Fruit fly (Drosophila melanogaster) whole organism, embryonic: ENCODE results near the gene CG43346.
A peak's percentile ranks its signal among the peaks of the same experiment; 100 is the strongest.

ENCODE experiments used
- ATbp ChIP-seq: fragments of 200-800 bp; sonication (Bioruptor generic); optimal IDR thresholded peaks from 2 replicates; lab custom pipeline; 2017; ENCODE audit warnings: missing biosample characterization, mild to moderate bottlenecking, missing genetic modification characterization, missing genetic modification reagents
- Asciz ChIP-seq: fragments of 200-800 bp; sonication (Bioruptor generic); optimal IDR thresholded peaks from 2 replicates; lab custom pipeline; 2017; ENCODE audit warnings: missing biosample characterization, mild to moderate bottlenecking, missing genetic modification characterization, missing genetic modification reagents
- Atf-2 ChIP-seq: fragments of 200-800 bp; sonication (Bioruptor generic); optimal IDR thresholded peaks from 2 replicates; lab custom pipeline; 2016; ENCODE audit warnings: missing biosample characterization, missing genetic modification characterization
- Awh ChIP-seq: fragments of 200-800 bp; sonication (Bioruptor generic); IDR thresholded peaks from 2 replicates; pipeline ENCODE4, ENCODE4 v1.3.6; 2022; ENCODE audit warnings: missing biosample characterization, missing genetic modification characterization
- Blimp-1 ChIP-seq: fragments of 200-800 bp; sonication (Bioruptor generic); optimal IDR thresholded peaks from 3 replicates; lab custom pipeline; 2018; ENCODE audit warnings: missing biosample characterization, missing genetic modification characterization, mild to moderate bottlenecking, moderate library complexity, missing genetic modification reagents
- Bteb2 ChIP-seq: fragments of 200-800 bp; sonication (Bioruptor generic); optimal IDR thresholded peaks from 2 replicates; lab custom pipeline; 2016; ENCODE audit warnings: missing biosample characterization, missing genetic modification characterization
- CG10654 ChIP-seq: fragments of 200-800 bp; sonication (Bioruptor generic); optimal IDR thresholded peaks from 2 replicates; lab custom pipeline; 2016; ENCODE audit warnings: missing biosample characterization, missing genetic modification characterization
- CG12942 ChIP-seq: fragments of 200-800 bp; sonication (Bioruptor generic); optimal IDR thresholded peaks from 3 replicates; lab custom pipeline; 2016; ENCODE audit warnings: missing biosample characterization, missing genetic modification characterization
- CG13894 ChIP-seq: fragments of 200-800 bp; sonication (Bioruptor generic); optimal IDR thresholded peaks from 3 replicates; lab custom pipeline; 2018; ENCODE audit warnings: missing biosample characterization, mild to moderate bottlenecking, missing genetic modification characterization, moderate library complexity
- CG14667 ChIP-seq: fragments of 200-800 bp; sonication (Bioruptor generic); IDR thresholded peaks from 2 replicates; pipeline ENCODE4 v1.3.6; 2022; ENCODE audit warnings: missing biosample characterization, missing genetic modification characterization
- CG15601 ChIP-seq: fragments of 200-800 bp; sonication (Bioruptor generic); optimal IDR thresholded peaks from 3 replicates; lab custom pipeline; 2019; ENCODE audit warnings: missing biosample characterization, mild to moderate bottlenecking, missing genetic modification characterization, moderate library complexity
- CG1603 ChIP-seq: fragments of 200-800 bp; sonication (Bioruptor generic); optimal IDR thresholded peaks from 2 replicates; lab custom pipeline; 2019; ENCODE audit warnings: missing biosample characterization, mild to moderate bottlenecking, missing genetic modification characterization, moderate library complexity
- CG17328 ChIP-seq: fragments of 200-800 bp; sonication (Bioruptor generic); IDR thresholded peaks from 2 replicates; pipeline ENCODE4 v1.3.6; 2022; ENCODE audit warnings: missing biosample characterization, missing genetic modification characterization
- CG18619 ChIP-seq: fragments of 200-800 bp; sonication (Bioruptor generic); optimal IDR thresholded peaks from 3 replicates; lab custom pipeline; 2017; ENCODE audit warnings: missing biosample characterization, mild to moderate bottlenecking, missing genetic modification characterization
- CG2202 ChIP-seq: fragments of 200-800 bp; sonication (Bioruptor generic); optimal IDR thresholded peaks from 2 replicates; lab custom pipeline; 2018; ENCODE audit warnings: missing biosample characterization, mild to moderate bottlenecking, missing genetic modification characterization
- CG30431 ChIP-seq: fragments of 200-800 bp; sonication (Bioruptor generic); optimal IDR thresholded peaks from 2 replicates; lab custom pipeline; 2017; ENCODE audit warnings: missing biosample characterization, missing genetic modification characterization
- CG3065 ChIP-seq: fragments of 200-800 bp; sonication (Bioruptor generic); optimal IDR thresholded peaks from 2 replicates; lab custom pipeline; 2016; ENCODE audit warnings: missing biosample characterization, missing genetic modification characterization
- CG32532 ChIP-seq: fragments of 200-800 bp; sonication (Bioruptor generic); IDR thresholded peaks from 2 replicates; pipeline ENCODE4 v1.3.6; 2022; ENCODE audit warnings: missing biosample characterization, missing genetic modification characterization
- CG32767 ChIP-seq: fragments of 200-800 bp; sonication (Bioruptor generic); IDR thresholded peaks from 2 replicates; pipeline ENCODE4 v1.3.6; 2022; ENCODE audit warnings: missing biosample characterization, missing genetic modification characterization
- CG4282 ChIP-seq: fragments of 200-800 bp; sonication (Bioruptor generic); optimal IDR thresholded peaks from 2 replicates; lab custom pipeline; 2016; ENCODE audit warnings: missing biosample characterization, missing genetic modification characterization
- CG4854 ChIP-seq: fragments of 200-800 bp; sonication (Bioruptor generic); optimal IDR thresholded peaks from 2 replicates; lab custom pipeline; 2016; ENCODE audit warnings: missing biosample characterization, missing genetic modification characterization, inconsistent platforms
- CG5245 ChIP-seq: fragments of 200-800 bp; sonication (Bioruptor generic); optimal IDR thresholded peaks from 3 replicates; lab custom pipeline; 2016; ENCODE audit warnings: missing biosample characterization, missing genetic modification characterization
- CG6854 ChIP-seq: fragments of 200-800 bp; sonication (Bioruptor generic); optimal IDR thresholded peaks from 3 replicates; lab custom pipeline; 2017; ENCODE audit warnings: missing biosample characterization, mild to moderate bottlenecking, missing genetic modification characterization
- CG9797 ChIP-seq: fragments of 200-800 bp; sonication (Bioruptor generic); optimal IDR thresholded peaks from 3 replicates; lab custom pipeline; 2018; ENCODE audit warnings: missing biosample characterization, mild to moderate bottlenecking, missing genetic modification characterization
- CoRest ChIP-seq: fragments of 200-800 bp; sonication (Bioruptor generic); optimal IDR thresholded peaks from 3 replicates; lab custom pipeline; 2018; ENCODE audit warnings: missing biosample characterization, mild to moderate bottlenecking, missing genetic modification characterization, moderate library complexity
- Dfd ChIP-seq, 2 experiments: fragments of >200 bp; optimal IDR thresholded peaks; 2 replicates each; lab custom pipeline; 2017; ENCODE audit warnings: missing biosample characterization in 2 of 2, missing genetic modification characterization in 2 of 2
- Ets97D ChIP-seq: fragments of 200-800 bp; sonication (Bioruptor generic); optimal IDR thresholded peaks from 3 replicates; lab custom pipeline; 2016; ENCODE audit warnings: missing biosample characterization, missing genetic modification characterization
- Gsc ChIP-seq: fragments of 200-800 bp; sonication (Bioruptor generic); IDR thresholded peaks from 2 replicates; pipeline ENCODE4 v1.3.6; 2022; ENCODE audit warnings: missing biosample characterization, missing genetic modification characterization
- HLH3B ChIP-seq: fragments of 200-800 bp; sonication (Bioruptor generic); IDR thresholded peaks from 2 replicates; pipeline ENCODE4 v1.3.6; 2022; ENCODE audit warnings: missing biosample characterization, missing genetic modification characterization
- HLH54F ChIP-seq: fragments of 200-800 bp; sonication (Bioruptor generic); optimal IDR thresholded peaks from 3 replicates; lab custom pipeline; 2016; ENCODE audit warnings: missing biosample characterization, missing genetic modification characterization
- Hand ChIP-seq: fragments of 200-800 bp; sonication (Bioruptor generic); optimal IDR thresholded peaks from 2 replicates; lab custom pipeline; 2017; ENCODE audit warnings: mild to moderate bottlenecking, missing biosample characterization, missing genetic modification reagents, missing genetic modification characterization
- Hey ChIP-seq: fragments of 200-800 bp; sonication (Bioruptor generic); optimal IDR thresholded peaks from 3 replicates; lab custom pipeline; 2018; ENCODE audit warnings: missing biosample characterization, mild to moderate bottlenecking, missing genetic modification characterization
- Hr39 ChIP-seq: fragments of >200 bp; optimal IDR thresholded peaks from 2 replicates; lab custom pipeline; 2017
- MBD-R2 ChIP-seq: fragments of 200-800 bp; sonication (Bioruptor generic); IDR thresholded peaks from 2 replicates; pipeline ENCODE4 v1.3.6; 2022; ENCODE audit warnings: missing biosample characterization, missing genetic modification characterization
- Mrtf ChIP-seq: fragments of 200-800 bp; sonication (Bioruptor generic); IDR thresholded peaks from 3 replicates; pipeline ENCODE4 v1.3.6; 2022; ENCODE audit warnings: missing biosample characterization, missing genetic modification characterization
- Nf-YC ChIP-seq: fragments of 200-800 bp; optimal IDR thresholded peaks from 3 replicates; lab custom pipeline; 2019; ENCODE audit warnings: missing biosample characterization, mild to moderate bottlenecking, missing genetic modification characterization, moderate library complexity
- Pdp1 ChIP-seq, 2 experiments: fragments of 200-800 bp; sonication (Bioruptor generic); optimal IDR thresholded peaks; 3 replicates each; lab custom pipeline; 2016; ENCODE audit warnings: missing biosample characterization in 2 of 2, missing genetic modification characterization in 2 of 2, mild to moderate bottlenecking in 1 of 2, moderate library complexity in 1 of 2
- Ssrp ChIP-seq: fragments of 200-800 bp; sonication (Bioruptor generic); optimal IDR thresholded peaks from 2 replicates; lab custom pipeline; 2018; ENCODE audit warnings: missing biosample characterization, mild to moderate bottlenecking, missing genetic modification characterization, moderate library complexity
- Usf ChIP-seq: fragments of 200-800 bp; sonication (Bioruptor generic); optimal IDR thresholded peaks from 2 replicates; lab custom pipeline; 2017; ENCODE audit warnings: missing genotype, missing biosample characterization, missing genetic modification characterization
- aop ChIP-seq: fragments of 200-800 bp; sonication (Bioruptor generic); IDR thresholded peaks from 2 replicates; pipeline ENCODE4 v1.3.6; 2022; ENCODE audit warnings: missing biosample characterization, missing genetic modification characterization
- cwo ChIP-seq: fragments of 200-800 bp; sonication (Bioruptor generic); optimal IDR thresholded peaks from 3 replicates; lab custom pipeline; 2017; ENCODE audit warnings: missing biosample characterization, missing genetic modification characterization, mild to moderate bottlenecking, moderate library complexity, missing genetic modification reagents
- en ChIP-seq: fragments of 200-800 bp; sonication (Bioruptor generic); optimal IDR thresholded peaks from 2 replicates; lab custom pipeline; 2016; ENCODE audit warnings: missing biosample characterization, missing genetic modification characterization
- eve ChIP-seq, 2 experiments: fragments of >200 bp; optimal IDR thresholded peaks; 2 replicates each; lab custom pipeline; 2017; ENCODE audit warnings: missing biosample characterization in 2 of 2, missing genetic modification characterization in 2 of 2
- ewg ChIP-seq: fragments of 200-800 bp; sonication (Bioruptor generic); optimal IDR thresholded peaks from 3 replicates; lab custom pipeline; 2017; ENCODE audit warnings: mild to moderate bottlenecking, missing biosample characterization, missing genetic modification reagents, missing genetic modification characterization
- grau ChIP-seq: fragments of 200-800 bp; optimal IDR thresholded peaks from 3 replicates; lab custom pipeline; 2019; ENCODE audit warnings: missing biosample characterization, mild to moderate bottlenecking, missing genetic modification characterization, moderate library complexity
- nom ChIP-seq: fragments of 200-800 bp; sonication (Bioruptor generic); optimal IDR thresholded peaks from 2 replicates; lab custom pipeline; 2017; ENCODE audit warnings: missing biosample characterization, missing genetic modification characterization, mild to moderate bottlenecking, moderate library complexity, missing genetic modification reagents
- ranshi ChIP-seq: fragments of 200-800 bp; sonication (Bioruptor generic); IDR thresholded peaks from 2 replicates; pipeline ENCODE4 v1.3.6; 2022; ENCODE audit warnings: missing biosample characterization, missing genetic modification characterization
- slp2 ChIP-seq: fragments of 200-800 bp; sonication (Bioruptor generic); optimal IDR thresholded peaks from 2 replicates; lab custom pipeline; 2016; ENCODE audit warnings: missing biosample characterization, missing genetic modification characterization
- so ChIP-seq: fragments of 200-800 bp; sonication (Bioruptor generic); IDR thresholded peaks from 3 replicates; pipeline ENCODE4 v1.3.6; 2022; ENCODE audit warnings: missing biosample characterization, missing genetic modification characterization
- stc ChIP-seq: fragments of 200-800 bp; sonication (Bioruptor generic); IDR thresholded peaks from 2 replicates; pipeline ENCODE4 v1.3.6; 2022; ENCODE audit warnings: missing biosample characterization, missing genetic modification characterization
- unc-4 ChIP-seq: fragments of 200-800 bp; sonication (Bioruptor generic); IDR thresholded peaks from 2 replicates; pipeline ENCODE4 v1.3.6; 2022; ENCODE audit warnings: missing biosample characterization, missing genetic modification characterization; ENCODE audit not compliant: partially characterized antibody

CG43346 gene

DNA sequence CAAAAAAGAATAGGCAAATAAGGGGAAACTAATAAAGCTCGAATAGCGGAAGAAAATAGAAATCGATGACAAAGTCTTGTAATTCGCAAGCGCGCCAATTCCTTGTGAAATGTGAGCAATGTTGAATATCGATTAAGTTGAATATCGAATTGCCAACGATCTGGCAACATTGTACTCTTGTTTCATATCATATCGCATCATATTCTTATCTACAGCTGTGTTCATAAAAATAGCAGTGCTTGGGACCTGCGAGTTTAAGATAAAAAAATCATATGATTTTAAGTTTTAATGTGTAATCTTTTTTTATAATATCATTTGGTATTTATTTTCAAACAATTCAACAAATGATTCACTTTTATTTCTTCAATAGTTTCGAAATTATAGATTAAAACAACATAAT lies 19.3 kb downstream of the CG43346 start (continued):
- TF ChIP-seq CG32532 (peak; percentile 79), Atf-2 (GFP tag; lab: Kevin White, UChicago) (no peak), en (GFP tag; lab: Kevin White, UChicago) (no peak), Asciz (GFP tag; lab: Kevin White, UChicago) (peak; percentile 35), grau (tag; lab: Kevin White, UChicago) (peak; percentile 63), CG3065 (no peak), Hey (no peak), so (peak; percentile 71; the same call in 1 of the 3 replicates), CG14667 (GFP tag; lab: Robert Waterston, UW) (peak; percentile 35; the same call in 1 of the 2 replicates), Ssrp (tag; lab: Kevin White, UChicago) (no peak), Awh (GFP tag; lab: Robert Waterston, UW) (no peak), ATbp (peak; percentile 20), Pdp1 (GFP tag; optimal IDR thresholded peaks at IDR 0.05; lab: Kevin White, UChicago) (no peak), CG17328 (GFP tag; lab: Robert Waterston, UW) (peak; percentile 66), CG13894 (peak; percentile 71), cwo (GFP tag; lab: Kevin White, UChicago) (no peak), Bteb2 (peak; percentile 53), Blimp-1 (no peak), aop (GFP tag; lab: Robert Waterston, UW) (no peak; the same call in 1 of the 2 replicates), CG2202 (tag; lab: Kevin White, UChicago) (no peak), Hr39 (no peak), CG18619 (GFP tag; lab: Kevin White, UChicago) (no peak), CG5245 (no peak), eve (GFP tag; optimal IDR thresholded peaks at IDR 0.05; lab: Kevin White, UChicago) (no peak), nom (GFP tag; lab: Kevin White, UChicago) (no peak), Hand (no peak), Ets97D (GFP tag; lab: Kevin White, UChicago) (peak; percentile 55), ranshi (GFP tag; lab: Robert Waterston, UW) (0 out of 2 replicates have a peak, but pooled peaks have one; percentile 30), CG4854 (GFP tag; lab: Kevin White, UChicago) (no peak), HLH3B (GFP tag; lab: Robert Waterston, UW) (peak; percentile 66; the same call in 1 of the 2 replicates), CG30431 (GFP tag; lab: Kevin White, UChicago) (no peak), CoRest (tag; lab: Kevin White, UChicago) (peak; percentile 66), Dfd (GFP tag; optimal IDR thresholded peaks at IDR 0.05; lab: Kevin White, UChicago) (no peak), CG9797 (GFP tag; lab: Kevin White, UChicago) (no peak), CG15601 (tag; lab: Kevin White, UChicago) (peak; percentile 29), CG10654 (GFP tag; lab: Kevin White, UChicago) (peak; percentile 16), slp2 (GFP tag; lab: Kevin White, UChicago) (no peak), Gsc (GFP tag; lab: Robert Waterston, UW) (no peak), CG4282 (GFP tag; lab: Kevin White, UChicago) (no peak), HLH54F (GFP tag; lab: Kevin White, UChicago) (no peak), Mrtf (GFP tag; lab: Robert Waterston, UW) (no peak), CG1603 (tag; lab: Kevin White, UChicago) (peak; percentile 63), CG12942 (GFP tag; lab: Kevin White, UChicago) (peak; percentile 30), CG6854 (peak; percentile 52), stc (GFP tag; lab: Robert Waterston, UW) (peak; percentile 54; the same call in 1 of the 2 replicates), Nf-YC (tag; lab: Kevin White, UChicago) (no peak), Usf (no peak), unc-4 (GFP tag; lab: Robert Waterston, UW) (peak; percentile 77), CG32767 (GFP tag; lab: Robert Waterston, UW) (peak; percentile 11; the same call in 1 of the 2 replicates), MBD-R2 (GFP tag; lab: Robert Waterston, UW) (peak; percentile 62), ewg (GFP tag; lab: Kevin White, UChicago) (peak; percentile 29)
